Fruit fly (Drosophila melanogaster): ENCODE measurements around the gene ATPsynCF6.

ATPsynCF6 gene

DNA sequence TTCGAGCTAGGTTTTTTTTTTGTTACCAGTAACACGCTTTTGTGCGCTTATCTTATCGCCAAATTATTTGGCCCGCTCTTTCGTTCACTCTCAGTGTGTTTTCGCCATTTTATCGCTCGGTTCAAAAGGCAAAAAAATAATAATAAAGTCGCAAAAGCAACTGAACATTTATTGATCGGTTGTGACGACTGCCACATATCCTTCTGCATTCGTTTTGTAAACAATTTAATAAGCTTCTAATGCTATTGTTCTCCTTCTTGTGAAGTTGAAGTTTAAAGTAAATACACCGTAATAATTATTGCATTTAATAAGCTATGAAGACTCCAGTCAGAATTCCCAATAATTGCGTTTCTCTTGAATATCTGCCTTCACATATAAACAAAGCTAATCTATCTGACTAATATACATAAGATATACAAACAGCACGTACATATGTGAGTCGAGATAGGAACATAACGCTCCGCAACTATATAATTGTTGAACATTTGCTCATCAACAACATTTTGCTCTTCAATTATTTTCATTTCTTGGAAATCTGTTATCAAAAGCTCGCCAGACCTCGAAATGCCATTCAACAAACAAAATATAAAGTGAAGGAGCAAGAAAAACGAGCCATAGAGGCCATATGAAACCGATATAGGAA lies 18.6 kb downstream of the ATPsynCF6 start:
- no peak for TF ChIP-seq Dfd (GFP tag; optimal IDR thresholded peaks at IDR 0.05)
- no peak for TF ChIP-seq Mio (GFP tag; optimal IDR thresholded peaks at IDR 0.05)
- peak; percentile 40 for TF ChIP-seq psq (GFP tag; optimal IDR thresholded peaks at IDR 0.05)
- no peak for TF ChIP-seq CG32264 (GFP tag; optimal IDR thresholded peaks at IDR 0.05)
- TF ChIP-seq foxo (GFP tag; optimal IDR thresholded peaks at IDR 0.05): peak in 1 of 2 experiments; percentile 67
- TF ChIP-seq HLH106 (tag; optimal IDR thresholded peaks at IDR 0.05): peak; percentile 34
- no peak for TF ChIP-seq Dif (GFP tag; optimal IDR thresholded peaks at IDR 0.05; ENCODE audit: partially characterized antibody)
- no peak for TF ChIP-seq dl (GFP tag; optimal IDR thresholded peaks at IDR 0.05; ENCODE audit: insufficient read depth in 1 of 2, partially characterized antibody in 2 of 2)
- no peak for TF ChIP-seq jim (GFP tag; optimal IDR thresholded peaks at IDR 0.05)
- peak; percentile 54 for TF ChIP-seq rgr (GFP tag; optimal IDR thresholded peaks at IDR 0.05)
- TF ChIP-seq Abd-B (GFP tag; optimal IDR thresholded peaks at IDR 0.05): no peak
- TF ChIP-seq ey (GFP tag; optimal IDR thresholded peaks at IDR 0.05): peak; percentile 65
- TF ChIP-seq lola (GFP tag; optimal IDR thresholded peaks at IDR 0.05): no peak
- TF ChIP-seq brk (GFP tag; optimal IDR thresholded peaks at IDR 0.05): no peak
- no peak for TF ChIP-seq GATAd (GFP tag; optimal IDR thresholded peaks at IDR 0.05)
- peak; percentile 68 for TF ChIP-seq fru (GFP tag; optimal IDR thresholded peaks at IDR 0.05)
- no peak for TF ChIP-seq Vsx2 (GFP tag; optimal IDR thresholded peaks at IDR 0.05; ENCODE audit: partially characterized antibody)
- no peak for TF ChIP-seq dmrt93B (GFP tag; optimal IDR thresholded peaks at IDR 0.05)
- TF ChIP-seq tai (GFP tag; optimal IDR thresholded peaks at IDR 0.05): peak; percentile 37
- TF ChIP-seq Sp1 (GFP tag; optimal IDR thresholded peaks at IDR 0.05): peak; percentile 32
- no peak for TF ChIP-seq Hr83 (GFP tag; optimal IDR thresholded peaks at IDR 0.05; ENCODE audit: poor library complexity, severe bottlenecking)
- TF ChIP-seq Myc (optimal IDR thresholded peaks at IDR 0.05): no peak
- no peak for TF ChIP-seq sage (GFP tag; optimal IDR thresholded peaks at IDR 0.05)
- TF ChIP-seq dsf (GFP tag; optimal IDR thresholded peaks at IDR 0.05; ENCODE audit: borderline replicate concordance): no peak
- no peak for TF ChIP-seq Hr78 (GFP tag; optimal IDR thresholded peaks at IDR 0.05)
- TF ChIP-seq sv (GFP tag; optimal IDR thresholded peaks at IDR 0.05): no peak
- peak; percentile 27 for TF ChIP-seq Hnf4 (GFP tag; optimal IDR thresholded peaks at IDR 0.05)
- no peak for TF ChIP-seq pan (optimal IDR thresholded peaks at IDR 0.05)
- peak; percentile 7 for TF ChIP-seq br (GFP tag; optimal IDR thresholded peaks at IDR 0.05)
- TF ChIP-seq usp (GFP tag; optimal IDR thresholded peaks at IDR 0.05): no peak
- no peak for TF ChIP-seq Jra (GFP tag; optimal IDR thresholded peaks at IDR 0.05)
- peak; percentile 69 for TF ChIP-seq h (GFP tag; optimal IDR thresholded peaks at IDR 0.05)
- no peak for TF ChIP-seq N (GFP tag; optimal IDR thresholded peaks at IDR 0.05)
- TF ChIP-seq woc (GFP tag; optimal IDR thresholded peaks at IDR 0.05): peak; percentile 7
- TF ChIP-seq OdsH (GFP tag; optimal IDR thresholded peaks at IDR 0.05): peak; percentile 34
- TF ChIP-seq CrebA (GFP tag; optimal IDR thresholded peaks at IDR 0.05; ENCODE audit: borderline replicate concordance): peak; percentile 1
- TF ChIP-seq CG9705 (GFP tag; optimal IDR thresholded peaks at IDR 0.05): no peak
- no peak for TF ChIP-seq Rel (GFP tag; optimal IDR thresholded peaks at IDR 0.05)
- peak; percentile 56 for TF ChIP-seq Rel (tag; optimal IDR thresholded peaks at IDR 0.05)

DNA sequence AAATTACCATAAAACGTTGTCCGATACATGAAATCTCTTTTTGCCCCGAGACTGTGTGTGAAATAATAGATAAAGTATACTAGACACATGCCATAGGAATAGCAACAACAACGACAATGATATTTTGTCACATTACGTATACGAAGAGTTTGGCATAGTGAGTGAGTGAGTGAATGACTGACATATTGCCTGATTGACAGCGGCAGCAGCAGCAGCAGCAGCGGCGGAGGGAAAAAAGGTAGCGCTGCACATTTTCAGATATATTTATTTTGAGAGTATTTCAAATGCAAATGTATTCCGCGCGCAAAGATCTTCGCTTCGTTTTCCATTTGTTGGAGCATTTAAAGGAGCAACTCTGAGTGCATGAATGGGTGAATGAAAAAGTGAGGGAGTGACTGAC lies 19.4 kb downstream of the ATPsynCF6 start:
- TF ChIP-seq Vsx2 (GFP tag; optimal IDR thresholded peaks at IDR 0.05; ENCODE audit: partially characterized antibody): no peak
- no peak for TF ChIP-seq fru (GFP tag; optimal IDR thresholded peaks at IDR 0.05)
- no peak for TF ChIP-seq CG9705 (GFP tag; optimal IDR thresholded peaks at IDR 0.05)
- TF ChIP-seq lola (GFP tag; optimal IDR thresholded peaks at IDR 0.05): no peak
- TF ChIP-seq brk (GFP tag; optimal IDR thresholded peaks at IDR 0.05): no peak
- TF ChIP-seq h (GFP tag; optimal IDR thresholded peaks at IDR 0.05): no peak

DNA sequence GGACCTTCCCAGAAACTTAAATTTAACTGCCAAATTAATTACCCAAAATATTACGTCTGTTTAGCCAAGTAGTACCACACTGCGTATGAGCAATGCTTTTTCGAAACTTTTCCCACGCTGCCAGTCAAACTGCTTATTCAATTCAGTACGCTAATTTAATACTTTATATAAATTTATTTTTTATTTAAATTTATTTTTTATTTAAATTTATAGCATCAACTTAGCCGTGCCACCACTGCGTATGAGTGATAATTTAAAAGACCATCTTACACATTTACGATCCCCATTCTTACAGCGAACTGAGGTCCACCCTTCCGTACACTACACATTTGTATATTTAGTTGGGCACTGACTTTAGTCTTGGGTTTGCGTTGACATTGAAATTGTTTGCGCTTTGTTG lies 20.3 kb downstream of the ATPsynCF6 start:
- TF ChIP-seq pan (optimal IDR thresholded peaks at IDR 0.05) (no peak), dsf (GFP tag; optimal IDR thresholded peaks at IDR 0.05; ENCODE audit: borderline replicate concordance) (no peak), rgr (GFP tag; optimal IDR thresholded peaks at IDR 0.05) (peak; percentile 9), Jra (GFP tag; optimal IDR thresholded peaks at IDR 0.05) (no peak), foxo (GFP tag; optimal IDR thresholded peaks at IDR 0.05) (peak in 1 of 2 experiments; percentile 38), Hnf4 (GFP tag; optimal IDR thresholded peaks at IDR 0.05) (no peak), CG9705 (GFP tag; optimal IDR thresholded peaks at IDR 0.05) (no peak), psq (GFP tag; optimal IDR thresholded peaks at IDR 0.05) (no peak), br (GFP tag; optimal IDR thresholded peaks at IDR 0.05) (no peak), brk (GFP tag; optimal IDR thresholded peaks at IDR 0.05) (no peak), Abd-B (GFP tag; optimal IDR thresholded peaks at IDR 0.05) (no peak), Dfd (GFP tag; optimal IDR thresholded peaks at IDR 0.05) (no peak), woc (GFP tag; optimal IDR thresholded peaks at IDR 0.05) (no peak), sv (GFP tag; optimal IDR thresholded peaks at IDR 0.05) (no peak), Sp1 (GFP tag; optimal IDR thresholded peaks at IDR 0.05) (peak; percentile 48), jim (GFP tag; optimal IDR thresholded peaks at IDR 0.05) (no peak), N (GFP tag; optimal IDR thresholded peaks at IDR 0.05) (no peak), fru (GFP tag; optimal IDR thresholded peaks at IDR 0.05) (no peak), OdsH (GFP tag; optimal IDR thresholded peaks at IDR 0.05) (no peak), HLH106 (tag; optimal IDR thresholded peaks at IDR 0.05) (peak; percentile 43), ey (GFP tag; optimal IDR thresholded peaks at IDR 0.05) (no peak), CrebA (GFP tag; optimal IDR thresholded peaks at IDR 0.05; ENCODE audit: borderline replicate concordance) (no peak), Vsx2 (GFP tag; optimal IDR thresholded peaks at IDR 0.05; ENCODE audit: partially characterized antibody) (no peak), Dif (GFP tag; optimal IDR thresholded peaks at IDR 0.05; ENCODE audit: partially characterized antibody) (no peak), sage (GFP tag; optimal IDR thresholded peaks at IDR 0.05) (no peak), dmrt93B (GFP tag; optimal IDR thresholded peaks at IDR 0.05) (peak; percentile 22), dl (GFP tag; optimal IDR thresholded peaks at IDR 0.05; ENCODE audit: insufficient read depth in 1 of 2, partially characterized antibody in 2 of 2) (no peak), GATAd (GFP tag; optimal IDR thresholded peaks at IDR 0.05) (no peak), usp (GFP tag; optimal IDR thresholded peaks at IDR 0.05) (no peak), tai (GFP tag; optimal IDR thresholded peaks at IDR 0.05) (no peak), Hr83 (GFP tag; optimal IDR thresholded peaks at IDR 0.05; ENCODE audit: poor library complexity, severe bottlenecking) (no peak), lola (GFP tag; optimal IDR thresholded peaks at IDR 0.05) (no peak), CG32264 (GFP tag; optimal IDR thresholded peaks at IDR 0.05) (no peak), Mio (GFP tag; optimal IDR thresholded peaks at IDR 0.05) (no peak), h (GFP tag; optimal IDR thresholded peaks at IDR 0.05) (no peak)
